Worm (Caenorhabditis elegans) whole organism, midembryonic: ENCODE results near the gene C28H8.5.

Experiments used
- T22C8.4 ChIP-seq: fragments of 200-800 bp; sonication (Bioruptor generic); IDR thresholded peaks from 2 replicates; pipeline ENCODE4 v1.3.6; 2022; ENCODE audit warnings: missing genetic modification characterization, missing compliant biosample characterization
- cog-1 ChIP-seq: sonication (generic microtip); optimal IDR thresholded peaks from 2 replicates; lab custom pipeline; 2016; ENCODE audit warnings: missing genetic modification characterization, missing compliant biosample characterization
- flt-1 ChIP-seq: fragments of 200-800 bp; sonication (Bioruptor generic); IDR thresholded peaks from 2 replicates; pipeline ENCODE4 v1.3.6; 2022; ENCODE audit warnings: missing genetic modification characterization, missing compliant biosample characterization
- klf-2 ChIP-seq: fragments of 200-800 bp; sonication (Bioruptor generic); conservative IDR thresholded peaks from 2 replicates; pipeline ENCODE4 v1.3.6; 2022; ENCODE audit warnings: missing genetic modification reagents, missing genetic modification characterization, missing compliant biosample characterization
- med-1 ChIP-seq: sonication (generic microtip); optimal IDR thresholded peaks from 2 replicates; lab custom pipeline; 2017; ENCODE audit warnings: missing genetic modification characterization, mild to moderate bottlenecking, missing compliant biosample characterization, antibody characterized with exemption, missing genetic modification reagents; ENCODE audit not compliant: insufficient read depth
- ref-1 ChIP-seq: fragments of 200-800 bp; sonication (Bioruptor generic); conservative IDR thresholded peaks from 2 replicates; pipeline ENCODE4 v1.3.6; 2022; ENCODE audit warnings: missing genetic modification reagents, missing genetic modification characterization, missing compliant biosample characterization
- tab-1 ChIP-seq: fragments of 200-800 bp; sonication (Bioruptor generic); IDR thresholded peaks from 2 replicates; pipeline ENCODE4 v1.3.6; 2022; ENCODE audit warnings: missing genetic modification characterization, missing compliant biosample characterization
- ztf-23 ChIP-seq: fragments of 200-800 bp; sonication (Bioruptor generic); IDR thresholded peaks from 2 replicates; pipeline ENCODE4 v1.3.6; 2022; ENCODE audit warnings: missing genetic modification reagents, missing genetic modification characterization, missing compliant biosample characterization

DNA sequence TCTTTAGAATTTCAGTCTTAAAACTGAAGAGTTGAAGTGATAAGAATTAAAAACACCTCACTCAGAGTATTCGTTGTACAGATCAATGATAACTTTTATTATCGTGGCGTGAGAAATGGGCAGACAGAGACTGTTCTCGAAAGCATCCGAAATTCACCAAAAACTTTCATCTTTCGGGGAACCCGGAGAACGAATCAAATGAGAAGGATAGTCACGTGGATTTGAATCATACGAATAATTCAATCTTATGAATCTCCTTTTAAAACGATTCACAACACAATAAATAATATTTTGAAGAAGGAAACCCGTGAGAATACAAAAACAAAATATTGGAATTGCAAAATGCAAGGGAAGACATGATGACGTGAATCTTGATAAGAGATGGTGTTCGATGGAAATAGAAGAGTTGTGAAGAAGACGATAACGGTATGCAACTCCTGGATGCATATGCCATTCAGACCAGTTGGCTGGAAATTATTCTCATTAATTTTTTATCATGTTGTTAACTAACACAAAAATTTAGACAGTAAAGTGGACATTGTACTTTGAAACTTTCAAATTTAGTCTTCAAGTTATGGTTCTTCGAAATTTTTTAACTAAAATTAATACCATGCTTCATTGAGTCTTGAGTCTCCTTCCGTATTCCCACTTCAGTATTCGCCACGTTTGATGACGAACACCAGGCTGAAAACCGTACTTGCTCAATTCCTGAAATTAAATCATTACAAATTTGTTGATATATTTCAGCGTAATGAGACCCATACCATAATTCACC is 7.1 kb upstream of the C28H8.5 start:
- TF ChIP-seq med-1 (GFP tag; lab: Kevin White, UChicago) (no peak), ztf-23 (GFP tag; lab: Robert Waterston, UW) (no peak), cog-1 (tag; lab: Kevin White, UChicago) (no peak), ref-1 (GFP tag; lab: Robert Waterston, UW) (no peak), flt-1 (no peak), tab-1 (GFP tag; lab: Robert Waterston, UW) (no peak), T22C8.4 (no peak), klf-2 (GFP tag; lab: Robert Waterston, UW) (no peak)
